Fruit fly (Drosophila melanogaster): ENCODE measurements around the gene Osi15.

The Osi15 gene

dm6 chr3R:6352893-6353623 is 51.5 kb downstream of the Osi15 start:
- TF ChIP-seq CG30403 (GFP tag; optimal IDR thresholded peaks at IDR 0.05): peak; percentile 52
- TF ChIP-seq sc (optimal IDR thresholded peaks at IDR 0.05): no peak
- TF ChIP-seq sc (GFP tag; optimal IDR thresholded peaks at IDR 0.05): peak; percentile 9
- peak; percentile 37 for TF ChIP-seq Xbp1 (GFP tag; optimal IDR thresholded peaks at IDR 0.05)
- peak; percentile 49 for TF ChIP-seq nmo (GFP tag; optimal IDR thresholded peaks at IDR 0.05)
- TF ChIP-seq grau (tag; optimal IDR thresholded peaks at IDR 0.05): peak; percentile 46
- no peak for TF ChIP-seq Nf-YC (tag; optimal IDR thresholded peaks at IDR 0.05)
- no peak for TF ChIP-seq danr (GFP tag; IDR thresholded peaks at IDR 0.05)
- TF ChIP-seq CG13624 (GFP tag; optimal IDR thresholded peaks at IDR 0.05): no peak
- peak; percentile 18 for TF ChIP-seq Sry-β (GFP tag; optimal IDR thresholded peaks at IDR 0.05)
- peak; percentile 5 for TF ChIP-seq CG10147 (GFP tag; optimal IDR thresholded peaks at IDR 0.05)
- peak; percentile 25 for TF ChIP-seq az2 (GFP tag; optimal IDR thresholded peaks at IDR 0.05)
- TF ChIP-seq CG10209 (GFP tag; optimal IDR thresholded peaks at IDR 0.05): peak; percentile 40
- TF ChIP-seq CG13296 (GFP tag; optimal IDR thresholded peaks at IDR 0.05): peak; percentile 15
- TF ChIP-seq Fer3 (tag; optimal IDR thresholded peaks at IDR 0.05): peak; percentile 4
- TF ChIP-seq crol (GFP tag; IDR thresholded peaks at IDR 0.05): peak; percentile 87
- TF ChIP-seq CG10979 (tag; optimal IDR thresholded peaks at IDR 0.05): peak; percentile 38
- TF ChIP-seq CG34224 (GFP tag; IDR thresholded peaks at IDR 0.05; ENCODE audit: partially characterized antibody): no peak
- TF ChIP-seq mam (GFP tag; optimal IDR thresholded peaks at IDR 0.05): peak; percentile 11
- TF ChIP-seq Meics (GFP tag; optimal IDR thresholded peaks at IDR 0.05): peak; percentile 32
- peak; percentile 44 for TF ChIP-seq CoRest (tag; optimal IDR thresholded peaks at IDR 0.05)
- peak; percentile 4 for TF ChIP-seq salm (tag; optimal IDR thresholded peaks at IDR 0.05)
- peak; percentile 53 for TF ChIP-seq CG4424 (GFP tag; optimal IDR thresholded peaks at IDR 0.05)
- TF ChIP-seq Xrp1 (GFP tag; IDR thresholded peaks at IDR 0.05): peak; percentile 38; the same call in 1 of the 2 replicates
- no peak for TF ChIP-seq hth (optimal IDR thresholded peaks at IDR 0.05)
- peak; percentile 54 for TF ChIP-seq Sox102F (GFP tag; optimal IDR thresholded peaks at IDR 0.05)
- peak; percentile 3 for TF ChIP-seq odd (GFP tag; optimal IDR thresholded peaks at IDR 0.05)
- TF ChIP-seq unpg (GFP tag; optimal IDR thresholded peaks at IDR 0.05): peak; percentile 9
- peak; percentile 70 for TF ChIP-seq dmrt99B (tag; optimal IDR thresholded peaks at IDR 0.05)
- TF ChIP-seq Ptx1 (GFP tag; IDR thresholded peaks at IDR 0.05): 0 out of 2 replicates have a peak, but pooled peaks have one; percentile 12
- no peak for TF ChIP-seq CG13894 (tag; optimal IDR thresholded peaks at IDR 0.05)
- peak in 1 of 2 experiments; percentile 16 for TF ChIP-seq bsh (GFP tag; optimal IDR thresholded peaks at IDR 0.05)
- TF ChIP-seq CG17568 (GFP tag; optimal IDR thresholded peaks at IDR 0.05): peak; percentile 7
- peak in 1 of 2 experiments; percentile 66 for TF ChIP-seq Hr51 (GFP tag; optimal IDR thresholded peaks at IDR 0.05)
- TF ChIP-seq Hr78 (GFP tag; optimal IDR thresholded peaks at IDR 0.05): peak in 1 of 2 experiments; percentile 29
- TF ChIP-seq lola (GFP tag; optimal IDR thresholded peaks at IDR 0.05): peak in 1 of 3 experiments; percentile 40
- peak; percentile 45 for TF ChIP-seq pros (GFP tag; optimal IDR thresholded peaks at IDR 0.05)
- TF ChIP-seq CG8388 (GFP tag; optimal IDR thresholded peaks at IDR 0.05): peak; percentile 5
- no peak for TF ChIP-seq gt (GFP tag; IDR thresholded peaks at IDR 0.05)
- TF ChIP-seq zfh1 (GFP tag; IDR thresholded peaks at IDR 0.05): 0 out of 3 replicates have a peak, but pooled peaks have one; percentile 44
- TF ChIP-seq CG33213 (GFP tag; optimal IDR thresholded peaks at IDR 0.05): no peak
- TF ChIP-seq CG9727 (GFP tag; optimal IDR thresholded peaks at IDR 0.05): peak; percentile 7
- TF ChIP-seq CG12104 (GFP tag; optimal IDR thresholded peaks at IDR 0.05): peak; percentile 13
- TF ChIP-seq dpn (GFP tag; optimal IDR thresholded peaks at IDR 0.05): peak in 1 of 2 experiments; percentile 37
- TF ChIP-seq fu2 (GFP tag; optimal IDR thresholded peaks at IDR 0.05): no peak
- TF ChIP-seq Blimp-1 (GFP tag; optimal IDR thresholded peaks at IDR 0.05): peak; percentile 33
- peak; percentile 32 for TF ChIP-seq CG16815 (GFP tag; optimal IDR thresholded peaks at IDR 0.05)
